Worm (Caenorhabditis elegans): Measurements from ENCODE around the gene sinh-1.

ce11 chrII:12189193-12189592 is 38.9 kb upstream of the sinh-1 start:
- TF ChIP-seq pes-1 (GFP tag; IDR thresholded peaks at IDR 0.05) (no peak), ceh-36 (tag; optimal IDR thresholded peaks at IDR 0.05) (no peak), tra-4 (tag; optimal IDR thresholded peaks at IDR 0.05) (no peak), ama-1 (optimal IDR thresholded peaks at IDR 0.05) (no peak), hmg-4 (GFP tag; optimal IDR thresholded peaks at IDR 0.05) (no peak), scrt-1 (GFP tag; IDR thresholded peaks at IDR 0.05) (no peak), ceh-13 (GFP tag; optimal IDR thresholded peaks at IDR 0.05) (no peak), F13C5.2 (tag; optimal IDR thresholded peaks at IDR 0.05) (no peak)
